Worm (Caenorhabditis elegans): Measurements from ENCODE around the gene col-122.

col-122 gene

ce11 chrIV:9563529-9564376 is 574 bp downstream of the col-122 start:
- no peak for TF ChIP-seq fos-1 (tag; optimal IDR thresholded peaks at IDR 0.05)
- no peak for TF ChIP-seq zag-1 (tag; optimal IDR thresholded peaks at IDR 0.05)
- TF ChIP-seq fkh-2 (tag; optimal IDR thresholded peaks at IDR 0.05) = no peak
- no peak for TF ChIP-seq jun-1 (tag; optimal IDR thresholded peaks at IDR 0.05)
- no peak for TF ChIP-seq pha-4 (tag; optimal IDR thresholded peaks at IDR 0.05)
- no peak for TF ChIP-seq egl-5 (tag; optimal IDR thresholded peaks at IDR 0.05)
- TF ChIP-seq skn-1 (tag; optimal IDR thresholded peaks at IDR 0.05) = no peak
- TF ChIP-seq ceh-28 (tag; optimal IDR thresholded peaks at IDR 0.05) = no peak

ce11 chrIV:9566505-9566904 is 3.3 kb downstream of the col-122 start, which contains the start of gene lron-14:
TSS of gene lron-14 (minus strand) at chrIV:9566605.
- TF ChIP-seq ztf-11 (tag; optimal IDR thresholded peaks at IDR 0.05) (no peak), hmg-11 (tag; optimal IDR thresholded peaks at IDR 0.05) (no peak), elt-3 (tag; optimal IDR thresholded peaks at IDR 0.05) (no peak), lin-39 (tag; optimal IDR thresholded peaks at IDR 0.05) (no peak), egl-5 (tag; optimal IDR thresholded peaks at IDR 0.05) (no peak), nhr-25 (tag; optimal IDR thresholded peaks at IDR 0.05) (no peak), fos-1 (tag; optimal IDR thresholded peaks at IDR 0.05) (no peak), unc-39 (tag; optimal IDR thresholded peaks at IDR 0.05) (no peak), ceh-28 (tag; optimal IDR thresholded peaks at IDR 0.05) (no peak), nhr-12 (tag; optimal IDR thresholded peaks at IDR 0.05) (no peak), ama-1 (optimal IDR thresholded peaks at IDR 0.05) (no peak), pha-4 (tag; optimal IDR thresholded peaks at IDR 0.05) (no peak), sea-2 (GFP tag; optimal IDR thresholded peaks at IDR 0.05) (no peak), unc-62 (GFP tag; optimal IDR thresholded peaks at IDR 0.05) (no peak), eor-1 (tag; optimal IDR thresholded peaks at IDR 0.05) (no peak), ZK546.5 (tag; optimal IDR thresholded peaks at IDR 0.05) (no peak), elt-2 (tag; optimal IDR thresholded peaks at IDR 0.05) (no peak), elt-1 (tag; optimal IDR thresholded peaks at IDR 0.05) (no peak), pqm-1 (tag; optimal IDR thresholded peaks at IDR 0.05) (no peak), egl-27 (tag; optimal IDR thresholded peaks at IDR 0.05) (no peak)

- TF ChIP-seq fkh-10 (GFP tag; optimal IDR thresholded peaks at IDR 0.05) (no peak), hmg-11 (tag; optimal IDR thresholded peaks at IDR 0.05) (no peak), ZK546.5 (tag; optimal IDR thresholded peaks at IDR 0.05) (no peak), fos-1 (tag; optimal IDR thresholded peaks at IDR 0.05) (no peak), ama-1 (optimal IDR thresholded peaks at IDR 0.05) (no peak), nhr-11 (tag; optimal IDR thresholded peaks at IDR 0.05) (no peak), nfya-1 (tag; optimal IDR thresholded peaks at IDR 0.05; ENCODE audit: insufficient read depth) (no peak), daf-12 (tag; optimal IDR thresholded peaks at IDR 0.05) (no peak), lin-39 (tag; optimal IDR thresholded peaks at IDR 0.05) (no peak), nhr-23 (tag; optimal IDR thresholded peaks at IDR 0.05) (no peak), nhr-43 (tag; optimal IDR thresholded peaks at IDR 0.05; ENCODE audit: poor library complexity, severe bottlenecking) (no peak), nhr-25 (tag; optimal IDR thresholded peaks at IDR 0.05) (no peak), lsy-12 (tag; optimal IDR thresholded peaks at IDR 0.05) (no peak), jun-1 (tag; optimal IDR thresholded peaks at IDR 0.05) (no peak), skn-1 (tag; optimal IDR thresholded peaks at IDR 0.05) (no peak), eor-1 (tag; optimal IDR thresholded peaks at IDR 0.05) (no peak), nhr-67 (tag; optimal IDR thresholded peaks at IDR 0.05) (no peak), elt-1 (tag; optimal IDR thresholded peaks at IDR 0.05) (no peak), ceh-9 (tag; optimal IDR thresholded peaks at IDR 0.05) (no peak), zag-1 (tag; optimal IDR thresholded peaks at IDR 0.05) (no peak)
Observed at ce11 chrIV:9580021-9580420, 16.8 kb downstream of the col-122 start, which contains the start of gene npr-2. TSS of gene npr-2 (minus strand) at chrIV:9580121.

- TF ChIP-seq fkh-2 (tag; optimal IDR thresholded peaks at IDR 0.05) (no peak), nhr-43 (tag; optimal IDR thresholded peaks at IDR 0.05; ENCODE audit: poor library complexity, severe bottlenecking) (no peak), ztf-11 (tag; optimal IDR thresholded peaks at IDR 0.05) (no peak), jun-1 (tag; optimal IDR thresholded peaks at IDR 0.05) (no peak), nhr-25 (tag; optimal IDR thresholded peaks at IDR 0.05) (no peak), mdl-1 (tag; optimal IDR thresholded peaks at IDR 0.05) (no peak), fos-1 (tag; optimal IDR thresholded peaks at IDR 0.05) (no peak)
Observed at ce11 chrIV:9584352-9584751, 21.2 kb downstream of the col-122 start.
